Worm (Caenorhabditis elegans) whole organism, late embryonic: ENCODE data around the gene Y116A8C.33.
"Not testable (repeated sequence)": the region's sequence is repeated elsewhere in the genome, so short reads cannot be mapped to it uniquely, and the experiment has no call there.

Source experiments
- elt-2 ChIP-seq: sonication (generic microtip); optimal IDR thresholded peaks from 2 replicates; lab custom pipeline; 2016; ENCODE audit warnings: missing genetic modification reagents, missing genetic modification characterization, missing compliant biosample characterization
- fkh-6 ChIP-seq: sonication (generic microtip); optimal IDR thresholded peaks from 2 replicates; lab custom pipeline; 2016; ENCODE audit warnings: missing genetic modification characterization, missing compliant biosample characterization
- rnt-1 ChIP-seq: sonication (generic microtip); optimal IDR thresholded peaks from 2 replicates; lab custom pipeline; 2016; ENCODE audit warnings: missing genetic modification characterization, missing compliant biosample characterization
- sox-2 ChIP-seq: fragments of 200-800 bp; sonication (Bioruptor generic); IDR thresholded peaks from 2 replicates; pipeline ENCODE4 v1.3.6; 2022; ENCODE audit warnings: missing genetic modification reagents, missing genetic modification characterization, missing compliant biosample characterization

DNA sequence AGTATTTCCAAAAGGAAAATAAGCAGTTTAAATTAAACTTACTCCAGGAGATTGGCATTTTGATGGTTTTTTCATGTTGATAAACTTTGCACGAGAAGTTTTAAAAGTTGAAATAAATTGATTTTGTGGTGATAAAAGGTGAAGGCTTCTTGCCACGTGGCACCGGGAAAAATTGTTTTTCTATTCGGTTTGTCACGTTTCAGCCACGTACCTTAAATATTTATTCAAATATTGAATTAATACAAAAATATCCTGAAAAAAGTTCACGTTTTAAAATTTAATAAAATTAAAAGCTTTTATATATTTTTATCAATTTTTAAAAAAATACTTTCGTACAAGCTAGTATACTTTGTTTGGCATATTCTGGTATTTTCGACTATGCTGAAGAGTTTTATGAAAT is 41.1 kb upstream of the Y116A8C.33 start, which contains the start of gene Y116A8C.24:
- not testable (repeated sequence) for TF ChIP-seq fkh-6 (tag; lab: Kevin White, UChicago); sox-2 (GFP tag; lab: Robert Waterston, UW); rnt-1; elt-2 (tag; lab: Kevin White, UChicago)
